Worm (Caenorhabditis elegans) whole organism, L3 larva: Measurements from ENCODE around the gene unc-104.

ENCODE experiments used
- ama-1 ChIP-seq: fragments of 150-350 bp; optimal IDR thresholded peaks from 2 replicates; lab custom pipeline; 2018
- fkh-10 ChIP-seq: sonication (generic microtip); optimal IDR thresholded peaks from 2 replicates; lab custom pipeline; 2017; ENCODE audit warnings: missing biosample characterization, missing genetic modification reagents, missing genetic modification characterization
- fkh-2 ChIP-seq: fragments of 150-350 bp; optimal IDR thresholded peaks from 2 replicates; lab custom pipeline; 2014; ENCODE audit warnings: missing biosample characterization, missing genetic modification reagents, missing genetic modification characterization
- lin-15B ChIP-seq: fragments of 150-350 bp; optimal IDR thresholded peaks from 2 replicates; lab custom pipeline; 2014; ENCODE audit warnings: missing biosample characterization, missing genetic modification characterization
- lsy-12 ChIP-seq: sonication (generic microtip); optimal IDR thresholded peaks from 2 replicates; lab custom pipeline; 2016; ENCODE audit warnings: mild to moderate bottlenecking, missing genetic modification characterization, missing compliant biosample characterization
- mdl-1 ChIP-seq: fragments of 150-350 bp; optimal IDR thresholded peaks from 2 replicates; lab custom pipeline; 2014; ENCODE audit warnings: missing biosample characterization, missing genetic modification characterization
- nhr-67 ChIP-seq: fragments of 150-350 bp; optimal IDR thresholded peaks from 2 replicates; lab custom pipeline; 2014; ENCODE audit warnings: missing biosample characterization, missing genetic modification characterization
- nhr-76 ChIP-seq: fragments of 150-350 bp; sonication (generic microtip); optimal IDR thresholded peaks from 5 replicates; lab custom pipeline; 2014; ENCODE audit warnings: missing biosample characterization, missing genetic modification characterization
- pqm-1 ChIP-seq: fragments of 150-350 bp; optimal IDR thresholded peaks from 2 replicates; lab custom pipeline; 2017; ENCODE audit warnings: missing biosample characterization, missing genetic modification characterization, inconsistent platforms
- tbx-2 ChIP-seq: sonication (generic microtip); optimal IDR thresholded peaks from 2 replicates; lab custom pipeline; 2016; ENCODE audit warnings: mild to moderate bottlenecking, missing genetic modification characterization, missing compliant biosample characterization
- ztf-4 ChIP-seq: fragments of 150-350 bp; optimal IDR thresholded peaks from 2 replicates; lab custom pipeline; 2014; ENCODE audit warnings: missing biosample characterization, missing genetic modification characterization

DNA sequence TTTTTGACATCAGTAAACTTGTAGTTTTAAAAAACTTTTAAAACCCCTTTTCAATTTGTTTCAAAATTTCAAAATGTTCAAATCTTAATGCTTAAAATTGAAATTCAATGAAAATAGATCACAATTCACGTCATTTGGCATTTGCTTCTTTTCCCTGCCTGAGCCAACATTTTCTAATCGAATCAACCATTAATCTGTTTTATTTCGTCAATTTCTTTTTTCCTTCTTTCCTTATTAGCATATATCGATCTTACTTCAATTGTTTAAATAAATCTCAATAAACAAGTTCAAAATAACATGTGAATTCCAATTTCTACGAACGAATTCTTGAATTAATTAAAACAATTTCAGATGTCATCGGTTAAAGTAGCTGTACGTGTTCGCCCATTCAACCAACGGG is 796 bp downstream of the unc-104 start:
- TF ChIP-seq fkh-10 (GFP tag; lab: Kevin White, UChicago) (no peak), lsy-12 (tag; lab: Kevin White, UChicago) (no peak), nhr-76 (no peak), lin-15B (tag; lab: Kevin White, UChicago) (no peak), mdl-1 (tag; lab: Kevin White, UChicago) (no peak), pqm-1 (tag; lab: Kevin White, UChicago) (no peak), ama-1 (lab: Kevin White, UChicago) (no peak), ztf-4 (tag; lab: Kevin White, UChicago) (no peak), fkh-2 (tag; lab: Kevin White, UChicago) (no peak), tbx-2 (tag; lab: Kevin White, UChicago) (no peak), nhr-67 (tag; lab: Kevin White, UChicago) (no peak)
